Fruit fly (Drosophila melanogaster): ENCODE results near the gene Acbp5.

Gene Acbp5

dm6 chr3L:8827133-8827867, 39.0 kb upstream of the Acbp5 start, which contains the start of gene dally (continued):
- TF ChIP-seq PHDP (tag; optimal IDR thresholded peaks at IDR 0.05), result peak; percentile 20
- peak; percentile 2 for TF ChIP-seq Meics (GFP tag; optimal IDR thresholded peaks at IDR 0.05)
- TF ChIP-seq CG16863 (GFP tag; optimal IDR thresholded peaks at IDR 0.05), result peak; percentile 22
- peak; percentile 26; the same call in 1 of the 2 replicates for TF ChIP-seq hbn (GFP tag; IDR thresholded peaks at IDR 0.05; ENCODE audit: partially characterized antibody)
- peak; percentile 75; the same call in 2 of the 3 replicates for TF ChIP-seq ci (GFP tag; IDR thresholded peaks at IDR 0.05)
- peak; percentile 5 for TF ChIP-seq sqz (GFP tag; optimal IDR thresholded peaks at IDR 0.05)
- peak; percentile 46 for TF ChIP-seq CG11504 (tag; optimal IDR thresholded peaks at IDR 0.05)
- no peak for TF ChIP-seq croc (GFP tag; conservative IDR thresholded peaks at IDR 0.05)
- peak; percentile 7 for TF ChIP-seq CG10267 (tag; optimal IDR thresholded peaks at IDR 0.05)
- no peak for TF ChIP-seq Neu2 (GFP tag; optimal IDR thresholded peaks at IDR 0.05; ENCODE audit: borderline replicate concordance)
- TF ChIP-seq fd3F (GFP tag; optimal IDR thresholded peaks at IDR 0.05), result no peak
- peak; percentile 15 for TF ChIP-seq fd64A (GFP tag; optimal IDR thresholded peaks at IDR 0.05)
- peak; percentile 88 for TF ChIP-seq HLHmδ (GFP tag; optimal IDR thresholded peaks at IDR 0.05)
- 0 out of 2 replicates have a peak, but pooled peaks have one; percentile 32 for TF ChIP-seq Atf6 (GFP tag; IDR thresholded peaks at IDR 0.05)
- no peak for TF ChIP-seq dati (GFP tag; IDR thresholded peaks at IDR 0.05)
- TF ChIP-seq Hr78 (GFP tag; optimal IDR thresholded peaks at IDR 0.05), result peak in 1 of 2 experiments; percentile 7
- TF ChIP-seq ttk (GFP tag; IDR thresholded peaks at IDR 0.05), result peak; percentile 5; the same call in 1 of the 2 replicates
- TF ChIP-seq sug (tag; optimal IDR thresholded peaks at IDR 0.05), result peak; percentile 26
- peak; percentile 56 for TF ChIP-seq caup (GFP tag; optimal IDR thresholded peaks at IDR 0.05; ENCODE audit: severe bottlenecking)
- TF ChIP-seq Dek (tag; optimal IDR thresholded peaks at IDR 0.05), result no peak
- TF ChIP-seq row (GFP tag; IDR thresholded peaks at IDR 0.05), result peak; percentile 81
- peak; percentile 28; the same call in 1 of the 4 replicates for TF ChIP-seq Gug (GFP tag; IDR thresholded peaks at IDR 0.05)
- TF ChIP-seq hkb (optimal IDR thresholded peaks at IDR 0.05), result peak; percentile 57
- peak; percentile 68 for TF ChIP-seq hkb (GFP tag; IDR thresholded peaks at IDR 0.05)
- peak; percentile 2 for TF ChIP-seq tap (tag; optimal IDR thresholded peaks at IDR 0.05)
- peak; percentile 41 for TF ChIP-seq CG17385 (GFP tag; optimal IDR thresholded peaks at IDR 0.05)
- peak; percentile 20 for TF ChIP-seq kah (GFP tag; optimal IDR thresholded peaks at IDR 0.05)
- no peak for TF ChIP-seq Xbp1 (GFP tag; optimal IDR thresholded peaks at IDR 0.05)
- no peak; the same call in 1 of the 2 replicates for TF ChIP-seq nerfin-2 (GFP tag; IDR thresholded peaks at IDR 0.05; ENCODE audit: partially characterized antibody)
- no peak for TF ChIP-seq Lim3 (GFP tag; IDR thresholded peaks at IDR 0.05)
- peak; percentile 68 for TF ChIP-seq Opbp (GFP tag; IDR thresholded peaks at IDR 0.05; ENCODE audit: partially characterized antibody)
- TF ChIP-seq zfh1 (GFP tag; IDR thresholded peaks at IDR 0.05), result peak; percentile 57; the same call in 2 of the 3 replicates
- TF ChIP-seq crol (GFP tag; IDR thresholded peaks at IDR 0.05), result peak; percentile 30; the same call in 1 of the 2 replicates
- peak; percentile 36; the same call in 1 of the 3 replicates for TF ChIP-seq CG11695 (GFP tag; IDR thresholded peaks at IDR 0.05)
- no peak for TF ChIP-seq CG12299 (tag; optimal IDR thresholded peaks at IDR 0.05)
- peak; percentile 41 for TF ChIP-seq CG9932 (GFP tag; IDR thresholded peaks at IDR 0.05)
- TF ChIP-seq pnt (GFP tag; optimal IDR thresholded peaks at IDR 0.05), result no peak
- peak; percentile 85 for TF ChIP-seq CG42726 (GFP tag; IDR thresholded peaks at IDR 0.05; ENCODE audit: partially characterized antibody)
- no peak for TF ChIP-seq E2f1 (GFP tag; IDR thresholded peaks at IDR 0.05)
- no peak for TF ChIP-seq ase (GFP tag; IDR thresholded peaks at IDR 0.05)
- TF ChIP-seq gt (GFP tag; IDR thresholded peaks at IDR 0.05), result no peak
- no peak for TF ChIP-seq gfzf (GFP tag; optimal IDR thresholded peaks at IDR 0.05)
- no peak for TF ChIP-seq CG9609 (GFP tag; optimal IDR thresholded peaks at IDR 0.05)
- no peak for TF ChIP-seq NK7.1 (GFP tag; optimal IDR thresholded peaks at IDR 0.05)
- no peak for TF ChIP-seq CG13424 (tag; optimal IDR thresholded peaks at IDR 0.05)
- TF ChIP-seq Stat92E (GFP tag; optimal IDR thresholded peaks at IDR 0.05), result peak in 1 of 3 experiments; percentile 18
- TF ChIP-seq CG13624 (GFP tag; optimal IDR thresholded peaks at IDR 0.05), result peak; percentile 22
- TF ChIP-seq Aef1 (GFP tag; IDR thresholded peaks at IDR 0.05), result no peak

Measured in whole organism, embryonic.